Worm (Caenorhabditis elegans): Measurements from ENCODE around the gene C34C12.1.
A peak's percentile ranks its signal among the peaks of the same experiment; 100 is the strongest.
"Not testable (repeated sequence)": the region's sequence is repeated elsewhere in the genome, so short reads cannot be mapped to it uniquely, and the experiment has no call there.

Gene C34C12.1

ce11 chrIII:3433487-3434131, 20.5 kb upstream of the C34C12.1 start:
- TF ChIP-seq unc-62 (GFP tag; optimal IDR thresholded peaks at IDR 0.05 in 1 of 2) (peak in 1 of 2 experiments; percentile 57), set-16 (GFP tag; IDR thresholded peaks at IDR 0.05) (peak; percentile 84)
- TF ChIP-seq unc-62 (tag; optimal IDR thresholded peaks at IDR 0.05), result not testable (repeated sequence)

- TF ChIP-seq daf-16 (GFP tag; optimal IDR thresholded peaks at IDR 0.05), result no peak
- TF ChIP-seq daf-16 (tag; optimal IDR thresholded peaks at IDR 0.05), result no peak
- no peak for TF ChIP-seq ztf-11 (tag; optimal IDR thresholded peaks at IDR 0.05)
- peak; percentile 60 for TF ChIP-seq pqm-1 (tag; optimal IDR thresholded peaks at IDR 0.05)
- TF ChIP-seq nhr-48 (tag; optimal IDR thresholded peaks at IDR 0.05), result no peak
- no peak for TF ChIP-seq daf-8 (GFP tag; IDR thresholded peaks at IDR 0.05)
- TF ChIP-seq nhr-237 (tag; optimal IDR thresholded peaks at IDR 0.05), result no peak
- TF ChIP-seq dmd-6 (GFP tag; IDR thresholded peaks at IDR 0.05), result peak; percentile 60
- TF ChIP-seq ceh-32 (tag; optimal IDR thresholded peaks at IDR 0.05; ENCODE audit: poor library complexity), result no peak
- no peak for TF ChIP-seq Y48G9A.11 (GFP tag; IDR thresholded peaks at IDR 0.05)
- TF ChIP-seq unc-62 (GFP tag; optimal IDR thresholded peaks at IDR 0.05 in 1 of 2), result peak in 1 of 2 experiments; percentile 99
- no peak for TF ChIP-seq unc-62 (tag; optimal IDR thresholded peaks at IDR 0.05)
- TF ChIP-seq lsy-2 (tag; optimal IDR thresholded peaks at IDR 0.05), result peak in 1 of 2 experiments; percentile 4
- no peak for TF ChIP-seq snpc-1.2 (GFP tag; IDR thresholded peaks at IDR 0.05)
- TF ChIP-seq lir-3 (tag; optimal IDR thresholded peaks at IDR 0.05), result no peak
- no peak for TF ChIP-seq Y105C5A.15 (GFP tag; IDR thresholded peaks at IDR 0.05)
- TF ChIP-seq lin-38 (GFP tag; IDR thresholded peaks at IDR 0.05), result no peak
- TF ChIP-seq nhr-28 (tag; optimal IDR thresholded peaks at IDR 0.05), result peak; percentile 72
- peak; percentile 41 for TF ChIP-seq hlh-11 (tag; optimal IDR thresholded peaks at IDR 0.05)
- TF ChIP-seq jun-1 (tag; optimal IDR thresholded peaks at IDR 0.05), result no peak
- TF ChIP-seq nhr-11 (tag; optimal IDR thresholded peaks at IDR 0.05), result no peak
- no peak for TF ChIP-seq nhr-111 (GFP tag; optimal IDR thresholded peaks at IDR 0.05)
- TF ChIP-seq vab-7 (GFP tag; IDR thresholded peaks at IDR 0.05), result no peak
- TF ChIP-seq pha-4 (GFP tag; IDR thresholded peaks at IDR 0.05), result no peak
- TF ChIP-seq pha-4 (tag; optimal IDR thresholded peaks at IDR 0.05), result no peak
- no peak for TF ChIP-seq fkh-10 (GFP tag; optimal IDR thresholded peaks at IDR 0.05)
- TF ChIP-seq lin-1 (GFP tag; IDR thresholded peaks at IDR 0.05), result no peak
- TF ChIP-seq mdl-1 (tag; optimal IDR thresholded peaks at IDR 0.05), result peak in 1 of 2 experiments; percentile 51
These were observed 19.0 kb upstream of the C34C12.1 start for ce11 chrIII:3435152-3435551.

ce11 chrIII:3437139-3437538, 17.0 kb upstream of the C34C12.1 start:
- TF ChIP-seq rbr-2 (tag; optimal IDR thresholded peaks at IDR 0.05) (peak; percentile 2), zip-2 (tag; optimal IDR thresholded peaks at IDR 0.05) (no peak), hif-1 (tag; optimal IDR thresholded peaks at IDR 0.05) (no peak), aha-1 (tag) (peak; percentile 93), unc-62 (GFP tag; optimal IDR thresholded peaks at IDR 0.05 in 1 of 2) (peak in 1 of 2 experiments; percentile 28), unc-62 (tag; optimal IDR thresholded peaks at IDR 0.05) (no peak), ceh-20 (GFP tag; IDR thresholded peaks at IDR 0.05) (0 out of 2 replicates have a peak, but pooled peaks have one; percentile 40), nhr-102 (tag; optimal IDR thresholded peaks at IDR 0.05) (no peak)

- peak; percentile 90 for TF ChIP-seq aha-1 (tag)
- no peak for TF ChIP-seq unc-130 (GFP tag; optimal IDR thresholded peaks at IDR 0.05)
These were observed 10.0 kb upstream of the C34C12.1 start, which contains the start of gene spe-41 for ce11 chrIII:3444139-3444538. Gene spe-41 (minus strand): TSS chrIII:3444210.

All from whole organism, L4 larva.